Fruit fly (Drosophila melanogaster) whole organism, wandering third instar larva: Measurements from ENCODE around the gene CG43850.

ENCODE experiments used
- Abd-B ChIP-seq: fragments of >200 bp; optimal IDR thresholded peaks from 2 replicates; lab custom pipeline; 2017; ENCODE audit warnings: missing biosample characterization, missing genetic modification characterization
- CG32264 ChIP-seq: fragments of 200-800 bp; sonication (Bioruptor generic); optimal IDR thresholded peaks from 2 replicates; lab custom pipeline; 2016; ENCODE audit warnings: missing biosample characterization, missing genetic modification characterization
- CG9705 ChIP-seq: fragments of 200-800 bp; sonication (Bioruptor generic); optimal IDR thresholded peaks from 2 replicates; lab custom pipeline; 2018; ENCODE audit warnings: missing biosample characterization, mild to moderate bottlenecking, missing genetic modification characterization
- CrebA ChIP-seq: fragments of 200-800 bp; sonication (Bioruptor generic); optimal IDR thresholded peaks from 2 replicates; lab custom pipeline; 2016; ENCODE audit warnings: missing biosample characterization, mild to moderate bottlenecking, missing genetic modification characterization, borderline replicate concordance
- Dfd ChIP-seq: fragments of >200 bp; optimal IDR thresholded peaks from 2 replicates; lab custom pipeline; 2017; ENCODE audit warnings: missing biosample characterization, missing genetic modification characterization
- Dif ChIP-seq: fragments of 200-275, 200-300 bp; sonication (Bioruptor generic); optimal IDR thresholded peaks from 2 replicates; lab custom pipeline; 2018; ENCODE audit warnings: missing biosample characterization, missing genetic modification characterization; ENCODE audit not compliant: partially characterized antibody
- GATAd ChIP-seq: sonication (Bioruptor generic); optimal IDR thresholded peaks from 2 replicates; lab custom pipeline; 2016; ENCODE audit warnings: missing biosample characterization, missing genetic modification characterization
- HLH106 ChIP-seq: fragments of 200-800 bp; optimal IDR thresholded peaks from 3 replicates; lab custom pipeline; 2019; ENCODE audit warnings: missing biosample characterization, mild to moderate bottlenecking, missing genetic modification characterization, moderate library complexity
- Hnf4 ChIP-seq: fragments of 200-800 bp; sonication (Bioruptor generic); optimal IDR thresholded peaks from 2 replicates; lab custom pipeline; 2016; ENCODE audit warnings: missing biosample characterization, mild to moderate bottlenecking, missing genetic modification characterization
- Hr78 ChIP-seq: fragments of >200 bp; optimal IDR thresholded peaks from 2 replicates; lab custom pipeline; 2017; ENCODE audit warnings: missing biosample characterization, missing genetic modification characterization
- Hr83 ChIP-seq: fragments of 200-300 bp; sonication (Bioruptor generic); optimal IDR thresholded peaks from 2 replicates; lab custom pipeline; 2016; ENCODE audit warnings: missing biosample characterization, mild to moderate bottlenecking, missing genetic modification characterization, moderate library complexity; ENCODE audit not compliant: poor library complexity, severe bottlenecking
- Jra ChIP-seq: sonication (Bioruptor generic); optimal IDR thresholded peaks from 2 replicates; lab custom pipeline; 2016; ENCODE audit warnings: missing biosample characterization, missing genetic modification characterization
- Mio ChIP-seq: sonication (Bioruptor generic); optimal IDR thresholded peaks from 2 replicates; lab custom pipeline; 2016; ENCODE audit warnings: missing biosample characterization, missing genetic modification characterization
- Myc ChIP-seq: fragments of >200 bp; optimal IDR thresholded peaks from 2 replicates; lab custom pipeline; 2017
- N ChIP-seq: fragments of >200 bp; optimal IDR thresholded peaks from 2 replicates; lab custom pipeline; 2018; ENCODE audit warnings: missing biosample characterization, missing external identifiers, missing genetic modification characterization
- OdsH ChIP-seq: fragments of 200-800 bp; sonication (Bioruptor generic); optimal IDR thresholded peaks from 2 replicates; lab custom pipeline; 2016; ENCODE audit warnings: missing biosample characterization, mild to moderate bottlenecking, missing genetic modification characterization
- Rel ChIP-seq, 2 experiments: fragments of 200-800 bp; sonication (Bioruptor generic) in 1 of 2; optimal IDR thresholded peaks; 2 replicates in 1 of 2; 3 replicates in 1 of 2; lab custom pipeline; 2016 to 2019; ENCODE audit warnings: mild to moderate bottlenecking in 2 of 2, missing biosample characterization in 2 of 2, missing genetic modification characterization in 2 of 2, moderate library complexity in 1 of 2
- Sp1 ChIP-seq: fragments of 200-800 bp; sonication (Bioruptor generic); optimal IDR thresholded peaks from 3 replicates; lab custom pipeline; 2019; ENCODE audit warnings: missing biosample characterization, mild to moderate bottlenecking, missing genetic modification characterization, moderate library complexity
- Vsx2 ChIP-seq: fragments of 200-300, 225-300 bp; sonication (Bioruptor generic); optimal IDR thresholded peaks from 2 replicates; lab custom pipeline; 2018; ENCODE audit warnings: missing biosample characterization, missing genetic modification characterization; ENCODE audit not compliant: partially characterized antibody
- br ChIP-seq: fragments of 200-800 bp; sonication (Bioruptor generic); optimal IDR thresholded peaks from 2 replicates; lab custom pipeline; 2016; ENCODE audit warnings: missing biosample characterization, missing genetic modification characterization
- brk ChIP-seq: fragments of 200-800 bp; sonication (Bioruptor generic); optimal IDR thresholded peaks from 2 replicates; lab custom pipeline; 2016; ENCODE audit warnings: missing biosample characterization, mild to moderate bottlenecking, missing genetic modification characterization
- dl ChIP-seq, 2 experiments: fragments of 175-275, 200-275 bp in 1 of 2; fragments of 200-275 bp in 1 of 2; sonication (Bioruptor generic); optimal IDR thresholded peaks; lab custom pipeline; 2018; ENCODE audit warnings: mild to moderate bottlenecking in 2 of 2, missing biosample characterization in 2 of 2, missing genetic modification characterization in 2 of 2, moderate library complexity in 2 of 2; ENCODE audit not compliant: partially characterized antibody in 2 of 2, insufficient read depth in 1 of 2
- dmrt93B ChIP-seq: fragments of 200-800 bp; sonication (Bioruptor generic); optimal IDR thresholded peaks from 2 replicates; lab custom pipeline; 2018; ENCODE audit warnings: missing biosample characterization, mild to moderate bottlenecking, missing genetic modification characterization
- dsf ChIP-seq: sonication (Bioruptor generic); optimal IDR thresholded peaks from 2 replicates; lab custom pipeline; 2016; ENCODE audit warnings: missing biosample characterization, missing genetic modification characterization, borderline replicate concordance
- ey ChIP-seq: fragments of 200-800 bp; sonication (Bioruptor generic); optimal IDR thresholded peaks from 2 replicates; lab custom pipeline; 2016; ENCODE audit warnings: missing biosample characterization, missing genetic modification characterization
- foxo ChIP-seq, 2 experiments: fragments of 200-800 bp; sonication (Bioruptor generic); optimal IDR thresholded peaks; 2 replicates in 1 of 2; 3 replicates in 1 of 2; lab custom pipeline; 2016 to 2017; ENCODE audit warnings: missing biosample characterization in 2 of 2, missing genetic modification characterization in 2 of 2
- fru ChIP-seq: fragments of 200-800 bp; sonication (Bioruptor generic); optimal IDR thresholded peaks from 3 replicates; lab custom pipeline; 2016; ENCODE audit warnings: missing biosample characterization, mild to moderate bottlenecking, missing genetic modification characterization
- h ChIP-seq: fragments of 200-800 bp; sonication (Bioruptor generic); optimal IDR thresholded peaks from 3 replicates; lab custom pipeline; 2016; ENCODE audit warnings: missing biosample characterization, mild to moderate bottlenecking, missing genetic modification characterization
- jim ChIP-seq: fragments of 175-275, 200-325 bp; sonication (Bioruptor generic); optimal IDR thresholded peaks from 2 replicates; lab custom pipeline; 2016; ENCODE audit warnings: missing biosample characterization, mild to moderate bottlenecking, missing genetic modification characterization
- lola ChIP-seq: fragments of >200 bp; optimal IDR thresholded peaks from 2 replicates; lab custom pipeline; 2017; ENCODE audit warnings: missing biosample characterization, missing genetic modification characterization
- pan ChIP-seq: fragments of >200 bp; optimal IDR thresholded peaks from 2 replicates; lab custom pipeline; 2017
- psq ChIP-seq: fragments of 200-800 bp; sonication (Bioruptor generic); optimal IDR thresholded peaks from 3 replicates; lab custom pipeline; 2017; ENCODE audit warnings: missing biosample characterization, mild to moderate bottlenecking, missing genetic modification characterization, moderate library complexity
- rgr ChIP-seq: fragments of 200-800 bp; sonication (Bioruptor generic); optimal IDR thresholded peaks from 3 replicates; lab custom pipeline; 2016; ENCODE audit warnings: missing biosample characterization, mild to moderate bottlenecking, missing genetic modification characterization
- sage ChIP-seq: fragments of 200-800 bp; sonication (Bioruptor generic); optimal IDR thresholded peaks from 2 replicates; lab custom pipeline; 2016; ENCODE audit warnings: missing biosample characterization, mild to moderate bottlenecking, missing genetic modification characterization
- sv ChIP-seq: fragments of 200-800 bp; sonication (Bioruptor generic); optimal IDR thresholded peaks from 3 replicates; lab custom pipeline; 2016; ENCODE audit warnings: missing biosample characterization, missing genetic modification characterization
- tai ChIP-seq: sonication (Bioruptor generic); optimal IDR thresholded peaks from 2 replicates; lab custom pipeline; 2016; ENCODE audit warnings: missing biosample characterization, missing genetic modification characterization
- usp ChIP-seq: fragments of >200 bp; optimal IDR thresholded peaks from 2 replicates; lab custom pipeline; 2017; ENCODE audit warnings: missing biosample characterization, missing genetic modification characterization
- woc ChIP-seq: sonication (Bioruptor generic); optimal IDR thresholded peaks from 2 replicates; lab custom pipeline; 2016; ENCODE audit warnings: missing biosample characterization, mild to moderate bottlenecking, missing genetic modification characterization

Gene CG43850

DNA sequence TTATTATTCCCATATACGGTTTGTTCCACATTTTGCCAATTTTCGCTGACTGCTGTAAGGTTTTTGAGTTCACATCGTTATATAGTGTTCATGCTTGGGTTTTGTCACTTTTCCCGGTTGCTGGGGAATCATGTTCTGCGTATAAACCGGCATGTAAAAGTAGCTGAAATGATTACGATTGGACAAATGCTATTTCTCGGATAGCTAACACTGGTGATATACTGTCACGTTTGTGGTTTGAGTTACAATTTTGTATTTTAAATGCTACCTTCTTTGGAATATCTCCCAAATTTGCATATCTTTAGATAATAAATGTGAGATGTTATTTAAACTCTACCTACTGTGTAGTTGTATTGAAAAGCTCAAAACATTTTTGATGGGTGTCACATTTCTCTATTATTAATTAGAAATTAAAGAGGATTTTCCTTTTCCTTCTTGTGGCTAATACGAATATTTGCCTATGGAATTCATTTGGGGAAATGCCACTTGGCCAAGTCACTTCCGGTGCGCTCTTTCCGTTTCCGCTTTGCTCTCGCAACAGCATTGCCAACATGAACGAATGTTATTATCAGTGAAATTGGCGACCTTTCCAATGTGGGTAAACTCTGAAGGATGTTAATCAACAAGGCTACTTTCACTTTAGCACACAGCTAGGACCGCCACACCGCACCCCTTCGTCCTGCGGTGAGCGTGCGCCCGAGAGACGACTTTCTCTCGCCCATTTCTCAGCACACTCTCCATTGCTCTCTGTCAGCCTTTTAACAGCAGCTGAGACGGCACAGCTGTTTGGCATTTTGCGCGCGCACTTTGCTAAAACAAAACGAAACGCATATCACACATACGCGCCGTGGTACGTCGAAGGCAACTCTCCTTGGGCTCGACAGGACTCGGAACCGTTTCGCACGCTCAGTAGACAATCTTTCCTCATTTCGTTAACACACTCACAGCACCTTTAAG is at the start of gene CG43850, which contains the start of the genes CG16956 and CG42784:
Gene CG43850 (plus strand): TSS at position 907 of the 957 bp plus-strand sequence.
Gene CG16956 (minus strand): TSS at position 51 of the 957 bp plus-strand sequence.
Gene CG42784 (plus strand): TSS at position 907 of the 957 bp plus-strand sequence.
- no peak for TF ChIP-seq Rel (GFP tag; optimal IDR thresholded peaks at IDR 0.05; lab: Kevin White, UChicago)
- no peak for TF ChIP-seq Rel (tag; optimal IDR thresholded peaks at IDR 0.05; lab: Kevin White, UChicago)
- no peak for TF ChIP-seq foxo (GFP tag; optimal IDR thresholded peaks at IDR 0.05; lab: Kevin White, UChicago)
- no peak for TF ChIP-seq HLH106 (tag; lab: Kevin White, UChicago)
- TF ChIP-seq Vsx2 = peak; percentile 7

DNA sequence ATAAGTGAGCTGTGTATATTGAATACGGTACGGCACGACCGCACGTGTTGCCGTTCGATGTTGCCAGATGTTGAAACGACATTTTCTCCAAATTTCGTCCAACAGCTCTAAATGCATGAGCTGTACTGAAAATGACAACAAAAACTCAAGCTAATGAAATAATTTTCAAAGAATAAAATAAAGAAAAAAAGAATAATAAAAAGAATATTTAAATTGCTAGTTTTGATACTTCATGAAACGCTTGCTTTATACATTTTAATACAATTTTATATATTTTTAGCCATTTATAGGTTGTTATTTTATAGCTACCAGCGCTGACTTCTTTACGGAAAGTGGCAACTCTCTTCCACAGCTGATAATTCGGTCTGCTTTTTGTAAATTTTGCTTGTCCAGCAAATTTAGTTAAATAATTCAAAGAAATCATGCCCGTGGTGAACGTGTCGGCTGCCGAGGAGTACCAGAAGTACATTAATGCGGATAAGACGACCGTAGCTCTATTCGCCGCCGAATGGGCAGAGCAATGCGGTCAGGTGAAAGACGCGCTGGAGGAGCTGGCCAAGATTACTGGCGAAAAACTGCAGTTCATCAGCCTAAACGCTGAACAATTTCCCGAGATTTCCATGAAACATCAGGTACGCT is 49.0 kb upstream of the CG43850 start, which contains the start of the genes Nnp-1 and Grx3:
Gene Nnp-1 (minus strand): TSS at position 81 of the 639 bp plus-strand sequence.
Gene Grx3 (plus strand): TSS at position 339 of the 639 bp plus-strand sequence.
- TF ChIP-seq OdsH = peak; percentile 20
- TF ChIP-seq brk (GFP tag; lab: Kevin White, UChicago) = peak; percentile 35
- TF ChIP-seq HLH106 (tag; lab: Kevin White, UChicago) = peak; percentile 82
- peak; percentile 54 for TF ChIP-seq CG9705 (GFP tag; lab: Kevin White, UChicago)
- TF ChIP-seq sv (GFP tag; lab: Kevin White, UChicago) = peak; percentile 24
- no peak for TF ChIP-seq dsf (GFP tag; lab: Kevin White, UChicago)
- TF ChIP-seq woc (GFP tag; lab: Kevin White, UChicago) = peak; percentile 46
- no peak for TF ChIP-seq CrebA (GFP tag; lab: Kevin White, UChicago)
- no peak for TF ChIP-seq GATAd (GFP tag; lab: Kevin White, UChicago)
- peak; percentile 53 for TF ChIP-seq dmrt93B
- TF ChIP-seq Myc (lab: Kevin White, UChicago) = peak; percentile 90
- peak; percentile 1 for TF ChIP-seq h (GFP tag; lab: Kevin White, UChicago)
- TF ChIP-seq psq = peak; percentile 48
- peak in 1 of 2 experiments; percentile 62 for TF ChIP-seq foxo (GFP tag; optimal IDR thresholded peaks at IDR 0.05; lab: Kevin White, UChicago)
- TF ChIP-seq ey (GFP tag; lab: Kevin White, UChicago) = peak; percentile 22

DNA sequence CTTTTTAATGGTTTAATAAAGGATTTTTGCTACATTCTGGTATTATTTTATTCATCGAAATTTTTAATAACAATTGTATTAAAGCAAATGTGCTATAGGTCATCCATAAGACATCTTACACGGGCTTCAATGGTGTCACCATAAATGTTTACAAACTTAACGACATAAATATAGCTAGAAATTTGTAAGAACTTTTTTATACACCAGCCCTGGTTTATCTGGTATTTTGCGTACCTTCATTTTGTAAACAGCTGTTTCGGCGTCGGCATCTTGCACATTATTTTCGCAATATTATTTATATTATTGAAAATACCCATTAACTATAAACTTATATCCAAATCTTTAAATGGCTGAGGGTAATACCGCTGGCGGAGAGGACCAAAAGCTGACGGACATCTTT is 47.9 kb upstream of the CG43850 start, which contains the start of gene Tap42:
Gene Tap42 (plus strand): TSS at position 240 of the 400 bp plus-strand sequence.
- TF ChIP-seq jim (GFP tag; lab: Kevin White, UChicago) = no peak
- peak; percentile 3 for TF ChIP-seq fru (GFP tag; lab: Kevin White, UChicago)
- no peak for TF ChIP-seq CG32264 (GFP tag; lab: Kevin White, UChicago)
- peak; percentile 64 for TF ChIP-seq Myc (lab: Kevin White, UChicago)
- TF ChIP-seq tai = no peak
- TF ChIP-seq rgr (GFP tag; lab: Kevin White, UChicago) = no peak
- TF ChIP-seq sage (GFP tag; lab: Kevin White, UChicago) = peak; percentile 76
- TF ChIP-seq Abd-B (GFP tag; lab: Kevin White, UChicago) = no peak
- TF ChIP-seq br = no peak
- no peak for TF ChIP-seq ey (GFP tag; lab: Kevin White, UChicago)
- no peak for TF ChIP-seq Vsx2
- TF ChIP-seq woc (GFP tag; lab: Kevin White, UChicago) = peak; percentile 52
- no peak for TF ChIP-seq CrebA (GFP tag; lab: Kevin White, UChicago)
- peak in 1 of 2 experiments; percentile 29 for TF ChIP-seq foxo (GFP tag; optimal IDR thresholded peaks at IDR 0.05; lab: Kevin White, UChicago)
- no peak for TF ChIP-seq CG9705 (GFP tag; lab: Kevin White, UChicago)
- no peak for TF ChIP-seq Jra (GFP tag; lab: Kevin White, UChicago)
- no peak for TF ChIP-seq Hr83
- no peak for TF ChIP-seq Dif (GFP tag; lab: Kevin White, UChicago)
- no peak for TF ChIP-seq N
- TF ChIP-seq Dfd (GFP tag; lab: Kevin White, UChicago) = no peak
- TF ChIP-seq dsf (GFP tag; lab: Kevin White, UChicago) = no peak
- no peak for TF ChIP-seq dl (GFP tag; optimal IDR thresholded peaks at IDR 0.05; lab: Kevin White, UChicago; ENCODE audit: insufficient read depth in 1 of 2, partially characterized antibody in 2 of 2)
- no peak for TF ChIP-seq Hr78 (GFP tag; lab: Kevin White, UChicago)
- no peak for TF ChIP-seq lola
- TF ChIP-seq Hnf4 (GFP tag; lab: Kevin White, UChicago) = no peak
- TF ChIP-seq Rel (GFP tag; optimal IDR thresholded peaks at IDR 0.05; lab: Kevin White, UChicago) = no peak
- no peak for TF ChIP-seq Rel (tag; optimal IDR thresholded peaks at IDR 0.05; lab: Kevin White, UChicago)
- no peak for TF ChIP-seq dmrt93B
- peak; percentile 40 for TF ChIP-seq brk (GFP tag; lab: Kevin White, UChicago)
- no peak for TF ChIP-seq psq
- TF ChIP-seq GATAd (GFP tag; lab: Kevin White, UChicago) = no peak
- TF ChIP-seq Sp1 = peak; percentile 14
- TF ChIP-seq HLH106 (tag; lab: Kevin White, UChicago) = no peak
- TF ChIP-seq Mio (GFP tag; lab: Kevin White, UChicago) = no peak
- no peak for TF ChIP-seq usp (GFP tag; lab: Kevin White, UChicago)
- TF ChIP-seq pan = no peak
- TF ChIP-seq h (GFP tag; lab: Kevin White, UChicago) = peak; percentile 17
- peak; percentile 31 for TF ChIP-seq sv (GFP tag; lab: Kevin White, UChicago)
- no peak for TF ChIP-seq OdsH
- TF ChIP-seq, all 38 proteins: peak for 9
